Worm (Caenorhabditis elegans) whole organism, late embryonic: ENCODE results near the gene F31F7.2.
A peak's percentile ranks its signal among the peaks of the same experiment; 100 is the strongest.

Experiments used
- C08G9.2 ChIP-seq: sonication (generic microtip); optimal IDR thresholded peaks from 2 replicates; lab custom pipeline; 2016; ENCODE audit warnings: mild to moderate bottlenecking, missing genetic modification characterization, moderate library complexity, missing compliant biosample characterization
- F13H6.1 ChIP-seq: sonication (generic microtip); optimal IDR thresholded peaks from 2 replicates; lab custom pipeline; 2016; ENCODE audit warnings: missing genetic modification characterization, missing compliant biosample characterization
- K02D7.2 ChIP-seq: sonication (generic microtip); optimal IDR thresholded peaks from 2 replicates; lab custom pipeline; 2017; ENCODE audit warnings: mild to moderate bottlenecking, missing genetic modification characterization, missing compliant biosample characterization
- K09A11.1 ChIP-seq: sonication (generic microtip); optimal IDR thresholded peaks from 2 replicates; lab custom pipeline; 2017; ENCODE audit warnings: antibody characterized with exemption, mild to moderate bottlenecking, missing genetic modification characterization, missing compliant biosample characterization; ENCODE audit not compliant: insufficient read depth
- T23F11.4 ChIP-seq: fragments of 200-800 bp; sonication (Bioruptor generic); optimal IDR thresholded peaks from 2 replicates; lab custom pipeline; 2018; ENCODE audit warnings: mild to moderate bottlenecking, missing genetic modification characterization, missing compliant biosample characterization
- Y22D7AL.16 ChIP-seq: sonication (generic microtip); optimal IDR thresholded peaks from 2 replicates; lab custom pipeline; 2016; ENCODE audit warnings: missing genetic modification characterization, missing compliant biosample characterization
- ahr-1 ChIP-seq: sonication (generic microtip); optimal IDR thresholded peaks from 2 replicates; lab custom pipeline; 2016; ENCODE audit warnings: missing genetic modification characterization, missing compliant biosample characterization
- ama-1 ChIP-seq: fragments of 150-350 bp; optimal IDR thresholded peaks from 2 replicates; lab custom pipeline; 2014
- ceh-14 ChIP-seq: sonication (generic microtip); optimal IDR thresholded peaks from 2 replicates; lab custom pipeline; 2016; ENCODE audit warnings: missing genotype, missing genetic modification characterization, missing compliant biosample characterization
- ceh-24 ChIP-seq: sonication (generic microtip); optimal IDR thresholded peaks from 2 replicates; lab custom pipeline; 2016; ENCODE audit warnings: mild to moderate bottlenecking, missing genetic modification characterization, missing compliant biosample characterization
- ceh-31 ChIP-seq: sonication (generic microtip); optimal IDR thresholded peaks from 2 replicates; lab custom pipeline; 2016; ENCODE audit warnings: missing genetic modification characterization, missing compliant biosample characterization
- ceh-48 ChIP-seq: sonication (generic microtip); optimal IDR thresholded peaks from 2 replicates; lab custom pipeline; 2016; ENCODE audit warnings: missing genetic modification characterization, inconsistent platforms, missing compliant biosample characterization
- ceh-6 ChIP-seq: fragments of 200-800 bp; sonication (Bioruptor generic); optimal IDR thresholded peaks from 2 replicates; lab custom pipeline; 2018; ENCODE audit warnings: mild to moderate bottlenecking, missing genetic modification characterization, missing compliant biosample characterization
- elt-2 ChIP-seq: sonication (generic microtip); optimal IDR thresholded peaks from 2 replicates; lab custom pipeline; 2016; ENCODE audit warnings: missing genetic modification reagents, missing genetic modification characterization, missing compliant biosample characterization
- elt-4 ChIP-seq: sonication (generic microtip); optimal IDR thresholded peaks from 2 replicates; lab custom pipeline; 2016; ENCODE audit warnings: missing genetic modification characterization, missing compliant biosample characterization
- ets-4 ChIP-seq: sonication (generic microtip); optimal IDR thresholded peaks from 2 replicates; lab custom pipeline; 2016; ENCODE audit warnings: missing genetic modification characterization, missing compliant biosample characterization
- eyg-1 ChIP-seq: sonication (generic microtip); optimal IDR thresholded peaks from 2 replicates; lab custom pipeline; 2016; ENCODE audit warnings: missing genotype, missing genetic modification characterization, missing compliant biosample characterization
- gmeb-2 ChIP-seq: sonication (generic microtip); optimal IDR thresholded peaks from 2 replicates; lab custom pipeline; 2016; ENCODE audit warnings: missing genetic modification characterization, inconsistent platforms, missing compliant biosample characterization
- hlh-15 ChIP-seq: sonication (generic microtip); optimal IDR thresholded peaks from 2 replicates; lab custom pipeline; 2016; ENCODE audit warnings: missing genetic modification characterization, missing compliant biosample characterization
- hlh-30 ChIP-seq: sonication (generic microtip); optimal IDR thresholded peaks from 2 replicates; lab custom pipeline; 2017; ENCODE audit warnings: antibody characterized with exemption, missing genetic modification characterization, missing compliant biosample characterization; ENCODE audit not compliant: insufficient read depth
- hlh-8 ChIP-seq: sonication (generic microtip); optimal IDR thresholded peaks from 2 replicates; lab custom pipeline; 2016; ENCODE audit warnings: missing genotype, missing genetic modification characterization, missing compliant biosample characterization
- lim-6 ChIP-seq: sonication (generic microtip); optimal IDR thresholded peaks from 2 replicates; lab custom pipeline; 2016; ENCODE audit warnings: missing genetic modification characterization, missing compliant biosample characterization
- lin-11 ChIP-seq: fragments of 200-800 bp; sonication (Bioruptor generic); optimal IDR thresholded peaks from 2 replicates; lab custom pipeline; 2018; ENCODE audit warnings: mild to moderate bottlenecking, missing genetic modification characterization, missing compliant biosample characterization
- mec-3 ChIP-seq: sonication (generic microtip); optimal IDR thresholded peaks from 2 replicates; lab custom pipeline; 2016; ENCODE audit warnings: borderline replicate concordance, missing genetic modification characterization, missing compliant biosample characterization
- nfya-1 ChIP-seq: sonication (generic microtip); optimal IDR thresholded peaks from 2 replicates; lab custom pipeline; 2017; ENCODE audit warnings: missing genetic modification characterization, mild to moderate bottlenecking, missing compliant biosample characterization, antibody characterized with exemption, moderate library complexity
- nhr-11 ChIP-seq: fragments of 150-350 bp; optimal IDR thresholded peaks from 2 replicates; lab custom pipeline; 2014; ENCODE audit warnings: missing biosample characterization, missing genetic modification characterization
- nhr-232 ChIP-seq: sonication (generic microtip); optimal IDR thresholded peaks from 2 replicates; lab custom pipeline; 2016; ENCODE audit warnings: missing genetic modification characterization, missing compliant biosample characterization
- npax-4 ChIP-seq: sonication (generic microtip); optimal IDR thresholded peaks from 2 replicates; lab custom pipeline; 2016; ENCODE audit warnings: missing genetic modification characterization, missing compliant biosample characterization
- odd-2 ChIP-seq: sonication (generic microtip); optimal IDR thresholded peaks from 2 replicates; lab custom pipeline; 2017; ENCODE audit warnings: antibody characterized with exemption, mild to moderate bottlenecking, missing genetic modification characterization, missing compliant biosample characterization
- pag-3 ChIP-seq: sonication (generic microtip); optimal IDR thresholded peaks from 2 replicates; lab custom pipeline; 2016; ENCODE audit warnings: missing compliant biosample characterization, missing genetic modification characterization, borderline replicate concordance
- pax-1 ChIP-seq: fragments of 150-350 bp; optimal IDR thresholded peaks from 2 replicates; lab custom pipeline; 2014; ENCODE audit warnings: missing biosample characterization, missing genetic modification characterization
- pros-1 ChIP-seq: fragments of 150-350 bp; optimal IDR thresholded peaks from 2 replicates; lab custom pipeline; 2014; ENCODE audit warnings: missing biosample characterization, missing genetic modification reagents, missing genetic modification characterization
- sdc-2 ChIP-seq: sonication (generic microtip); optimal IDR thresholded peaks from 2 replicates; lab custom pipeline; 2016; ENCODE audit warnings: missing genotype, missing genetic modification characterization, missing compliant biosample characterization
- sox-2 ChIP-seq: fragments of 200-800 bp; sonication (Bioruptor generic); IDR thresholded peaks from 2 replicates; pipeline ENCODE4 v1.3.6; 2022; ENCODE audit warnings: missing genetic modification reagents, missing genetic modification characterization, missing compliant biosample characterization
- sox-4 ChIP-seq: sonication (generic microtip); optimal IDR thresholded peaks from 2 replicates; lab custom pipeline; 2017; ENCODE audit warnings: mild to moderate bottlenecking, missing genetic modification characterization, inconsistent platforms, missing compliant biosample characterization
- ttx-3 ChIP-seq: sonication (generic microtip); optimal IDR thresholded peaks from 2 replicates; lab custom pipeline; 2016; ENCODE audit warnings: missing genetic modification reagents, missing genetic modification characterization, missing compliant biosample characterization
- unc-3 ChIP-seq, 2 experiments: fragments of 200-800 bp in 1 of 2; sonication (Bioruptor generic) in 1 of 2; sonication (generic microtip) in 1 of 2; conservative IDR thresholded peaks in 1 of 2; optimal IDR thresholded peaks in 1 of 2; 2 replicates each; pipeline versions ENCODE4 v1.3.6 to Lab custom; 2016 to 2022; ENCODE audit warnings: missing compliant biosample characterization in 2 of 2, missing genetic modification characterization in 2 of 2, missing genetic modification reagents in 1 of 2
- unc-42 ChIP-seq: sonication (generic microtip); optimal IDR thresholded peaks from 2 replicates; lab custom pipeline; 2016; ENCODE audit warnings: missing genotype, missing genetic modification characterization, missing compliant biosample characterization
- zip-5 ChIP-seq: sonication (generic microtip); optimal IDR thresholded peaks from 2 replicates; lab custom pipeline; 2016; ENCODE audit warnings: missing genetic modification characterization, missing compliant biosample characterization

Gene F31F7.2

ce11 chrV:6229457-6229949 lies 41.1 kb upstream of the F31F7.2 start (continued):
- TF ChIP-seq gmeb-2 (tag; lab: Kevin White, UChicago), result no peak
- TF ChIP-seq hlh-30 (tag; lab: Kevin White, UChicago), result no peak
- TF ChIP-seq elt-2 (tag; lab: Kevin White, UChicago), result peak; percentile 97
- no peak for TF ChIP-seq C08G9.2 (tag; lab: Kevin White, UChicago)
- no peak for TF ChIP-seq unc-3 (GFP tag; conservative IDR thresholded peaks at IDR 0.05; lab: Robert Waterston, UW)
- no peak for TF ChIP-seq unc-3 (tag; optimal IDR thresholded peaks at IDR 0.05; lab: Kevin White, UChicago)
- no peak for TF ChIP-seq ceh-6 (GFP tag; lab: Kevin White, UChicago)
- no peak for TF ChIP-seq T23F11.4 (GFP tag; lab: Kevin White, UChicago)
- no peak for TF ChIP-seq ceh-24 (tag; lab: Kevin White, UChicago)
- no peak for TF ChIP-seq pax-1 (tag; lab: Kevin White, UChicago)
- no peak for TF ChIP-seq sox-4
- no peak for TF ChIP-seq lim-6 (tag; lab: Kevin White, UChicago)
- no peak for TF ChIP-seq nhr-232 (tag; lab: Kevin White, UChicago)

DNA sequence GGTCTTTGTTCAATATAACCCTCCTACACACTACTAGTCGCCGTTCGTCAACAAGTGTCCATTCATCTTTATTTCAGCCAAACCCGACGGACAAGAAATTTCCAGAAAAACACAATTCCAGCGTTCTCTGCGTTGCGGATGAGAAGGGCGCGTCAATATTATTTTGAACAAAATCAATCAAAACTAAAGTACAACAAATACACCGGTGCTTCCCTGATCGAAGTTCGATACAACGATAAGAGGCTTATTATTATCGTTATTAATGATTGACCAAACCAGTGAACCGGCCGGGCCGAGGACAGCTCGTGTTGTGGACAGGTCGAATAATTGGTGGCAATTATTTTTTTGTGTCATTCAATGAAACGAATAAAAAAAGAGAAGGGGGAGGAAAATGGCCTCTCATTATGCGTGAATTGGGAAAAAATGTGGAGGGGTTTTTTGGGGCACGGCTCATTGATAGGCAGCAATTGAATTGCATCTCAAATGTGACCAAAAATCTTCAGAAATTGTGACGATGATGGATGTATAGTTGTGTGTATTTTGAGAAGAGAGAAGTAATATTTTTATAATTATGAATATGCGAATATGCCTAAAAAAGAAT lies 39.9 kb upstream of the F31F7.2 start:
- peak; percentile 39 for TF ChIP-seq ceh-31
- TF ChIP-seq odd-2 (tag; lab: Kevin White, UChicago), result no peak

DNA sequence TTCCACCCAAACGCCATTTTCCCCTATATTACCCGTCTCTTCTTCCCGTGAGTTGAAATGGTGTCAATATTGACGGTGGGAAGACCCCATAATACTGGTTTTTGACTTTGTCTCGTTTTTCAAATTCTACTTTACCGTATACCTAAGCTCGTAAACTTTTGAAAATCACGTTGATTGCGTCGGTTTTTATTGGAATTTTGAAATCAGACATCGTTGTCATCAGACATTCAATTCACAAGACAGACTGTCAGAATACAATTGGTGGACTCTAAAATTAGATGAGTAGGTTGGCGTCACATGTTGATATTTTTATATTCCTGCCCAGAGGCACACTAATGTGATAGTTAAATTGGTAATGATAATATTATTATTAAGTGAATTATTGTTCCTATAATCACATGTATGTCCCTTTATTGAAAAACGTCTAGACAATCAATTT lies 38.7 kb upstream of the F31F7.2 start:
- TF ChIP-seq zip-5 (tag; lab: Kevin White, UChicago), result no peak
- no peak for TF ChIP-seq nfya-1 (tag; lab: Kevin White, UChicago)
- TF ChIP-seq elt-4, result no peak
- TF ChIP-seq nhr-11 (tag; lab: Kevin White, UChicago), result no peak
- no peak for TF ChIP-seq ceh-31
- TF ChIP-seq eyg-1 (tag; lab: Kevin White, UChicago), result no peak
- TF ChIP-seq lin-11 (tag; lab: Kevin White, UChicago), result no peak
- TF ChIP-seq ama-1, result no peak
- TF ChIP-seq pros-1 (tag; lab: Kevin White, UChicago), result no peak
- no peak for TF ChIP-seq Y22D7AL.16 (tag; lab: Kevin White, UChicago)
- no peak for TF ChIP-seq ttx-3 (tag; lab: Kevin White, UChicago)
- TF ChIP-seq F13H6.1 (tag; lab: Kevin White, UChicago), result no peak
- no peak for TF ChIP-seq hlh-30 (tag; lab: Kevin White, UChicago)

ce11 chrV:6232886-6233285 lies 37.8 kb upstream of the F31F7.2 start:
- peak; percentile 5 for TF ChIP-seq unc-42 (tag; lab: Kevin White, UChicago)
- TF ChIP-seq mec-3, result no peak
- no peak for TF ChIP-seq zip-5 (tag; lab: Kevin White, UChicago)
- peak; percentile 39 for TF ChIP-seq ceh-31
- TF ChIP-seq hlh-8 (tag; lab: Kevin White, UChicago), result no peak
- TF ChIP-seq ceh-48, result no peak
- no peak for TF ChIP-seq K02D7.2

DNA sequence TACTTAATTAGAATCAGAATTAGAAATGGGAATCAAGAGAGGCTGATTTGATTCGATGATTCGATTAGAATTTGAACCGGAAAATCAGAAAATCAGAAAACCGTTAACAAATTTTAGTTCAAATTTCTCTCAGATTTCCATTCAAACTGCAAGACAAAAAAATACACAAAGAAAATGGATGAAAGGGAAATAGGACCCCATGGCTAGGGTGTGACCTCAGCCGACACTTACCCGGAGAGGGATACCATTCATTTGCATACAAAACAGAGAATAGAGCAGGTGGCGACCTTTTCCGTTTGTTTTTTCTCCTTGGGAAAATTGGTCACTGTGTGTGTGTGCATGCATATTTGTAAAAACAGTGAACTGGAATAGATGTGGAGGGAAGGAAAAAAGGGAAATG lies 36.7 kb upstream of the F31F7.2 start:
- TF ChIP-seq ceh-31 (peak; percentile 32), ama-1 (no peak), ceh-6 (GFP tag; lab: Kevin White, UChicago) (no peak), ceh-14 (tag; lab: Kevin White, UChicago) (no peak), hlh-15 (tag; lab: Kevin White, UChicago) (no peak), ahr-1 (no peak), sox-2 (peak; percentile 55; the same call in 1 of the 2 replicates), zip-5 (tag; lab: Kevin White, UChicago) (no peak), ets-4 (tag; lab: Kevin White, UChicago) (no peak), K09A11.1 (no peak), odd-2 (tag; lab: Kevin White, UChicago) (no peak), pag-3 (tag; lab: Kevin White, UChicago) (no peak), npax-4 (tag; lab: Kevin White, UChicago) (no peak), sdc-2 (tag; lab: Kevin White, UChicago) (no peak), pax-1 (tag; lab: Kevin White, UChicago) (no peak)
